Fruit fly (Drosophila melanogaster) whole organism, embryonic: ENCODE measurements around the gene Rdh.
A peak's percentile ranks its signal among the peaks of the same experiment; 100 is the strongest.

ENCODE experiments used
- BtbVII ChIP-seq: fragments of 200-800 bp; sonication (Bioruptor generic); optimal IDR thresholded peaks from 3 replicates; lab custom pipeline; 2017; ENCODE audit warnings: missing biosample characterization, mild to moderate bottlenecking, missing genetic modification characterization
- CG10267 ChIP-seq: fragments of 200-800 bp; sonication (Bioruptor generic); optimal IDR thresholded peaks from 2 replicates; lab custom pipeline; 2018; ENCODE audit warnings: missing biosample characterization, mild to moderate bottlenecking, missing genetic modification characterization, moderate library complexity
- CG10979 ChIP-seq: fragments of 200-800 bp; sonication (Bioruptor generic); optimal IDR thresholded peaks from 2 replicates; lab custom pipeline; 2018; ENCODE audit warnings: missing biosample characterization, mild to moderate bottlenecking, missing genetic modification characterization, moderate library complexity
- CG11093 ChIP-seq: fragments of 200-800 bp; sonication (Bioruptor generic); IDR thresholded peaks from 3 replicates; pipeline ENCODE4 v1.3.6; 2022; ENCODE audit warnings: missing biosample characterization, missing genetic modification characterization
- CG11247 ChIP-seq: fragments of 200-800 bp; sonication (Bioruptor generic); IDR thresholded peaks from 2 replicates; pipeline ENCODE4 v1.3.6; 2022; ENCODE audit warnings: missing biosample characterization, missing genetic modification characterization
- CG13123 ChIP-seq: fragments of 200-800 bp; sonication (Bioruptor generic); optimal IDR thresholded peaks from 2 replicates; lab custom pipeline; 2016; ENCODE audit warnings: missing biosample characterization, missing genetic modification characterization
- CG14860 ChIP-seq: fragments of 200-800 bp; sonication (Bioruptor generic); IDR thresholded peaks from 3 replicates; pipeline ENCODE4 v1.3.6; 2022; ENCODE audit warnings: missing biosample characterization, missing genetic modification characterization; ENCODE audit not compliant: partially characterized antibody
- CG15011 ChIP-seq: fragments of 200-800 bp; sonication (Bioruptor generic); optimal IDR thresholded peaks from 3 replicates; lab custom pipeline; 2018; ENCODE audit warnings: missing biosample characterization, mild to moderate bottlenecking, missing genetic modification characterization
- CG15514 ChIP-seq: fragments of 200-800 bp; sonication (Bioruptor generic); optimal IDR thresholded peaks from 3 replicates; lab custom pipeline; 2017; ENCODE audit warnings: missing biosample characterization, missing genetic modification characterization, mild to moderate bottlenecking, moderate library complexity, missing genetic modification reagents
- CG1603 ChIP-seq: fragments of 200-800 bp; sonication (Bioruptor generic); optimal IDR thresholded peaks from 2 replicates; lab custom pipeline; 2019; ENCODE audit warnings: missing biosample characterization, mild to moderate bottlenecking, missing genetic modification characterization, moderate library complexity
- CG1647 ChIP-seq: fragments of 200-800 bp; sonication (Bioruptor generic); optimal IDR thresholded peaks from 3 replicates; lab custom pipeline; 2016; ENCODE audit warnings: missing biosample characterization, missing genetic modification characterization
- CG18262 ChIP-seq: fragments of 200-800 bp; optimal IDR thresholded peaks from 3 replicates; lab custom pipeline; 2019; ENCODE audit warnings: missing biosample characterization, mild to moderate bottlenecking, missing genetic modification characterization, moderate library complexity
- CG1832 ChIP-seq: fragments of 200-800 bp; sonication (Bioruptor generic); optimal IDR thresholded peaks from 2 replicates; lab custom pipeline; 2017; ENCODE audit warnings: missing biosample characterization, mild to moderate bottlenecking, missing genetic modification characterization, inconsistent platforms
- CG3838 ChIP-seq: fragments of 200-800 bp; sonication (Bioruptor generic); optimal IDR thresholded peaks from 3 replicates; lab custom pipeline; 2016; ENCODE audit warnings: missing biosample characterization, missing genetic modification characterization
- CG43689 ChIP-seq: fragments of 200-800 bp; sonication (Bioruptor generic); IDR thresholded peaks from 2 replicates; pipeline ENCODE4 v1.3.6; 2022; ENCODE audit warnings: missing biosample characterization, missing genetic modification characterization
- CG6765 ChIP-seq: fragments of 200-800 bp; sonication (Bioruptor generic); optimal IDR thresholded peaks from 3 replicates; lab custom pipeline; 2017; ENCODE audit warnings: missing biosample characterization, mild to moderate bottlenecking, missing genetic modification characterization
- CG9609 ChIP-seq: fragments of 200-800 bp; sonication (Bioruptor generic); optimal IDR thresholded peaks from 3 replicates; lab custom pipeline; 2016; ENCODE audit warnings: missing biosample characterization, missing genetic modification characterization
- CG9876 ChIP-seq: fragments of 200-800 bp; sonication (Bioruptor generic); optimal IDR thresholded peaks from 2 replicates; lab custom pipeline; 2016; ENCODE audit warnings: missing biosample characterization, missing genetic modification characterization
- Dad ChIP-seq: fragments of 200-800 bp; sonication (Bioruptor generic); optimal IDR thresholded peaks from 3 replicates; lab custom pipeline; 2016; ENCODE audit warnings: missing biosample characterization, missing genetic modification characterization
- Dek ChIP-seq: fragments of 200-800 bp; sonication (Bioruptor generic); optimal IDR thresholded peaks from 3 replicates; lab custom pipeline; 2019; ENCODE audit warnings: missing biosample characterization, mild to moderate bottlenecking, missing genetic modification characterization, moderate library complexity
- Dll ChIP-seq: fragments of 200-800 bp; sonication (Bioruptor generic); IDR thresholded peaks from 4 replicates; pipeline ENCODE4 v1.3.6; 2022; ENCODE audit warnings: missing biosample characterization, missing genetic modification characterization; ENCODE audit not compliant: partially characterized antibody
- Fer2 ChIP-seq: fragments of 200-800 bp; sonication (Bioruptor generic); optimal IDR thresholded peaks from 2 replicates; lab custom pipeline; 2018; ENCODE audit warnings: missing biosample characterization, mild to moderate bottlenecking, missing genetic modification characterization, moderate library complexity
- Hr3 ChIP-seq: fragments of 200-800 bp; sonication (Bioruptor generic); optimal IDR thresholded peaks from 3 replicates; lab custom pipeline; 2016; ENCODE audit warnings: missing biosample characterization, missing genetic modification characterization
- Jarid2 ChIP-seq: fragments of 200-800 bp; sonication (Bioruptor generic); optimal IDR thresholded peaks from 3 replicates; lab custom pipeline; 2017; ENCODE audit warnings: mild to moderate bottlenecking, missing biosample characterization, missing genetic modification reagents, missing genetic modification characterization
- Mad ChIP-seq: fragments of 200-800 bp; sonication (Bioruptor generic); optimal IDR thresholded peaks from 2 replicates; lab custom pipeline; 2016; ENCODE audit warnings: missing biosample characterization, missing genetic modification characterization
- Myb ChIP-seq: fragments of 200-800 bp; sonication (Bioruptor generic); optimal IDR thresholded peaks from 2 replicates; lab custom pipeline; 2016; ENCODE audit warnings: missing biosample characterization, missing genetic modification characterization
- Oli ChIP-seq: fragments of 200-800 bp; sonication (Bioruptor generic); optimal IDR thresholded peaks from 2 replicates; lab custom pipeline; 2018; ENCODE audit warnings: missing biosample characterization, mild to moderate bottlenecking, missing genetic modification characterization, moderate library complexity
- Rx ChIP-seq: fragments of 200-800 bp; sonication (Bioruptor generic); IDR thresholded peaks from 2 replicates; pipeline ENCODE4 v1.3.6; 2022; ENCODE audit warnings: missing biosample characterization, missing genetic modification characterization
- Scr ChIP-seq: fragments of 200-800 bp; sonication (Bioruptor generic); IDR thresholded peaks from 2 replicates; pipeline ENCODE4 v1.3.6; 2022; ENCODE audit warnings: missing biosample characterization, missing genetic modification characterization; ENCODE audit not compliant: partially characterized antibody
- Six4 ChIP-seq: fragments of 200-800 bp; sonication (Bioruptor generic); optimal IDR thresholded peaks from 2 replicates; lab custom pipeline; 2016; ENCODE audit warnings: missing biosample characterization, missing genetic modification characterization
- Spps ChIP-seq: fragments of 200-800 bp; sonication (Bioruptor generic); optimal IDR thresholded peaks from 2 replicates; lab custom pipeline; 2018; ENCODE audit warnings: missing biosample characterization, mild to moderate bottlenecking, missing genetic modification characterization
- ara ChIP-seq: fragments of 200-800 bp; sonication (Bioruptor generic); IDR thresholded peaks from 2 replicates; pipeline ENCODE4 v1.3.6; 2022; ENCODE audit warnings: missing biosample characterization, missing genetic modification characterization
- ash1 ChIP-seq: fragments of 200-800 bp; sonication (Bioruptor generic); optimal IDR thresholded peaks from 2 replicates; lab custom pipeline; 2018; ENCODE audit warnings: missing biosample characterization, mild to moderate bottlenecking, missing genetic modification characterization
- ci ChIP-seq: fragments of 200-800 bp; sonication (Bioruptor generic); IDR thresholded peaks from 3 replicates; pipeline ENCODE4 v1.3.6; 2022; ENCODE audit warnings: missing biosample characterization, missing genetic modification characterization
- en ChIP-seq: fragments of 200-800 bp; sonication (Bioruptor generic); optimal IDR thresholded peaks from 2 replicates; lab custom pipeline; 2016; ENCODE audit warnings: missing biosample characterization, missing genetic modification characterization
- gro ChIP-seq: fragments of 200-800 bp; sonication (Bioruptor generic); optimal IDR thresholded peaks from 2 replicates; lab custom pipeline; 2016; ENCODE audit warnings: missing biosample characterization, missing genetic modification characterization
- gt ChIP-seq: fragments of 200-800 bp; sonication (Bioruptor generic); IDR thresholded peaks from 2 replicates; pipeline ENCODE4 v1.3.6; 2022; ENCODE audit warnings: missing biosample characterization, missing genetic modification characterization
- hbn ChIP-seq: fragments of 200-800 bp; sonication (Bioruptor generic); IDR thresholded peaks from 2 replicates; pipeline ENCODE4 v1.3.6; 2022; ENCODE audit warnings: missing biosample characterization, missing genetic modification characterization; ENCODE audit not compliant: partially characterized antibody
- lmd ChIP-seq: fragments of 200-800 bp; sonication (Bioruptor generic); IDR thresholded peaks from 2 replicates; pipeline ENCODE4 v1.3.6; 2022; ENCODE audit warnings: missing biosample characterization, missing genetic modification characterization
- maf-S ChIP-seq: fragments of 200-800 bp; sonication (Bioruptor generic); optimal IDR thresholded peaks from 2 replicates; lab custom pipeline; 2016; ENCODE audit warnings: missing biosample characterization, missing genetic modification characterization
- pros ChIP-seq: fragments of 200-800 bp; sonication (Bioruptor generic); optimal IDR thresholded peaks from 3 replicates; lab custom pipeline; 2019; ENCODE audit warnings: missing biosample characterization, mild to moderate bottlenecking, missing genetic modification characterization, moderate library complexity
- row ChIP-seq: fragments of 200-800 bp; sonication (Bioruptor generic); IDR thresholded peaks from 3 replicates; pipeline ENCODE4 v1.3.6; 2022; ENCODE audit warnings: missing biosample characterization, missing genetic modification characterization
- sens ChIP-seq: fragments of 200-800 bp; sonication (Bioruptor generic); peaks from one replicate; lab custom pipeline; 2016; ENCODE audit warnings: missing biosample characterization, missing genetic modification characterization
- sisA ChIP-seq: fragments of 200-800 bp; sonication (Bioruptor generic); IDR thresholded peaks from 2 replicates; pipeline ENCODE4 v1.3.6; 2022; ENCODE audit warnings: missing biosample characterization, missing genetic modification characterization
- slou ChIP-seq: fragments of 200-800 bp; sonication (Bioruptor generic); optimal IDR thresholded peaks from 3 replicates; lab custom pipeline; 2016; ENCODE audit warnings: missing biosample characterization, missing genetic modification characterization
- stwl ChIP-seq: fragments of 200-800 bp; sonication (Bioruptor generic); optimal IDR thresholded peaks from 3 replicates; lab custom pipeline; 2018; ENCODE audit warnings: missing biosample characterization, mild to moderate bottlenecking, missing genetic modification characterization, moderate library complexity
- tin ChIP-seq: fragments of 200-800 bp; sonication (Bioruptor generic); optimal IDR thresholded peaks from 3 replicates; lab custom pipeline; 2016; ENCODE audit warnings: missing biosample characterization, missing genetic modification characterization
- tx ChIP-seq: fragments of 200-800 bp; sonication (Bioruptor generic); optimal IDR thresholded peaks from 2 replicates; lab custom pipeline; 2016; ENCODE audit warnings: missing biosample characterization, missing genetic modification characterization

The Rdh gene

DNA sequence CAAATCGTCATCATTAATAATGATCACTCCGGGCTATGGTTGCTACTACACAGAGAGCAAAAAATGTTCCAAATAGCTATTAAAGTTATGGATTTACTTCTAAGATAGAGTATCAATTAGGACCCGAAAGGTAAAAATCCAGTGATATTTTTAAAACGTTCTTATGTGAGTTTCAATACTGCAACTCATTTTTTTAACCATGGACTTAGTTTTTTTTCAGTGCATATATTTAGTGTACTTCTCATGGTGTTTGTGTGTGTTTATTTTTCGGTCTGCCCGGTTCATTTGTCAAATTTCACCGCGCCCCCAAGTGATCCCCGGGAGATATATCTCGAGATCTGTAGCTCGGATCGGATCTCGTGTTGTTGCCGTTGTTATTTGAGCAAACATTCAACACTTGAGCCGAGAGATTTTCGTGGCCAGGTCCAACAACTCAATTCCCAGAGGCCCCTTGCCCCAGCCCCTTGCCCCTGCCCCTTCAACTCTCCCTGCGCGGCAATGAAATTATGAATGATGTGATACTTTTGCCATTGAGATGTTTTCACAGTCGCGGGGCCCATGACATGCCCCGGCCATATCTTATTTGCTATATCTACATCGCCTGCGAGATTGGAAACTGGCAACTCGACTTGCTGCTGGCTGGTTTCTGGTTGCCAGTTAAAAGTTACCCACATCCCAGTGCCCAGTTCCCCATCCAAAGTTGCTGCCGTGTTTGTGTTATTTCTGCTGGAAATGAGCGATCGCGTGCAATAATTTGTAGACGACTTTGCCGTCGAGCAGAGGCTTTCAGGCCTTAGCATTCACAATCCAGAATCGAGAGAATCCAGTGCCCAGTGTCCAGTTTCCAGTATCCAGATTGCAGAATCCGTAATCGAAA is 37.5 kb downstream of the Rdh start (continued):
- TF ChIP-seq stwl (peak; percentile 48), tx (GFP tag; lab: Kevin White, UChicago) (peak; percentile 60), Dll (GFP tag; lab: Robert Waterston, UW) (no peak), CG43689 (GFP tag; lab: Robert Waterston, UW) (no peak), Six4 (GFP tag; lab: Kevin White, UChicago) (peak; percentile 68), Myb (no peak), ash1 (GFP tag; lab: Kevin White, UChicago) (no peak), CG14860 (GFP tag; lab: Robert Waterston, UW) (no peak), gt (GFP tag; lab: Robert Waterston, UW) (no peak), CG13123 (GFP tag; lab: Kevin White, UChicago) (peak; percentile 31), CG9876 (GFP tag; lab: Kevin White, UChicago) (peak; percentile 27), Jarid2 (GFP tag; lab: Kevin White, UChicago) (no peak), CG1832 (GFP tag; lab: Kevin White, UChicago) (no peak), CG6765 (GFP tag; lab: Kevin White, UChicago) (no peak)
- TF ChIP-seq, all 482 proteins: peak for 255

DNA sequence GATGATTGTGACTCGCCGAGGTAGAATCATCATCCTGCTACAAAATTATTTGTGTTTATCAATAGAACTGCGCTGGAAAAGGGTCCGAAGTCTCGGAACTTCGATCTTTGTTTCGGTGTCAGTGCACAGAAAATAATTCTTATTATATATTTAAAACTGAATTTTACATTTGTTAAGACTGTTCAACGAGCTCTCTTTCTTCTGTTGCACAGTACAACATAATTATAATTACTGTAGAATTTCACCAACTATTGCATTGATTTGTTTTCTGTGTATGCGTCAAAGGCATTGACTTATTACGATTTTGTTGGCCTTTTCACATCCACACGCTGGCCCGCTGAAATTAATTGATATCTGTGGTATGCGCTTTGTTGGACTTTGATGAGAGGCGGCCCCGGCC is 38.2 kb downstream of the Rdh start:
- TF ChIP-seq en (GFP tag; lab: Kevin White, UChicago), result no peak
- TF ChIP-seq Mad (GFP tag; lab: Kevin White, UChicago), result no peak
- TF ChIP-seq CG15514 (GFP tag; lab: Kevin White, UChicago), result no peak
- no peak for TF ChIP-seq CG3838
- no peak for TF ChIP-seq Hr3 (GFP tag; lab: Kevin White, UChicago)
- TF ChIP-seq CG15011 (GFP tag; lab: Kevin White, UChicago), result no peak
- TF ChIP-seq Rx (GFP tag; lab: Robert Waterston, UW), result no peak
- no peak for TF ChIP-seq Dad (GFP tag; lab: Kevin White, UChicago)
- TF ChIP-seq Oli (tag; lab: Kevin White, UChicago), result no peak
- TF ChIP-seq CG10267 (tag; lab: Kevin White, UChicago), result peak; percentile 16
- TF ChIP-seq CG1603 (tag; lab: Kevin White, UChicago), result peak; percentile 10
- TF ChIP-seq CG10979 (tag; lab: Kevin White, UChicago), result peak; percentile 26
- TF ChIP-seq sens, result peak; percentile 63
- TF ChIP-seq CG9609 (GFP tag; lab: Kevin White, UChicago), result no peak
- no peak for TF ChIP-seq tin (GFP tag; lab: Kevin White, UChicago)
- no peak for TF ChIP-seq CG18262 (tag; lab: Kevin White, UChicago)
- TF ChIP-seq CG1647, result no peak
- no peak for TF ChIP-seq Scr (GFP tag; lab: Robert Waterston, UW)
- TF ChIP-seq ci (GFP tag; lab: Robert Waterston, UW), result 0 out of 3 replicates have a peak, but pooled peaks have one; percentile 11
- no peak for TF ChIP-seq maf-S
- 0 out of 2 replicates have a peak, but pooled peaks have one; percentile 28 for TF ChIP-seq sisA
- no peak for TF ChIP-seq slou (GFP tag; lab: Kevin White, UChicago)
- no peak for TF ChIP-seq stwl
- TF ChIP-seq pros (GFP tag; lab: Kevin White, UChicago), result no peak
- no peak for TF ChIP-seq Spps
- no peak for TF ChIP-seq gro (GFP tag; lab: Kevin White, UChicago)
- 0 out of 3 replicates have a peak, but pooled peaks have one; percentile 13 for TF ChIP-seq CG11093 (GFP tag; lab: Robert Waterston, UW)
- no peak for TF ChIP-seq BtbVII
- no peak for TF ChIP-seq Fer2 (tag; lab: Kevin White, UChicago)
- TF ChIP-seq row (GFP tag; lab: Robert Waterston, UW), result peak; percentile 23; the same call in 1 of the 3 replicates
- TF ChIP-seq lmd, result no peak
- no peak for TF ChIP-seq hbn (GFP tag; lab: Robert Waterston, UW)
- no peak for TF ChIP-seq Dek (tag; lab: Kevin White, UChicago)
- TF ChIP-seq CG11247 (GFP tag; lab: Robert Waterston, UW), result no peak
- TF ChIP-seq ara (GFP tag; lab: Robert Waterston, UW), result no peak
